Worm (Caenorhabditis elegans) whole organism, young adult: Measurements from ENCODE around the gene C47E8.11.

ENCODE experiments used
- ceh-27 ChIP-seq: fragments of 200-800 bp; sonication (Bioruptor generic); optimal IDR thresholded peaks from 2 replicates; lab custom pipeline; 2018; ENCODE audit warnings: mild to moderate bottlenecking, missing genetic modification characterization, moderate library complexity, missing compliant biosample characterization
- lin-54 ChIP-seq: fragments of 200-800 bp; sonication (Bioruptor generic); optimal IDR thresholded peaks from 2 replicates; lab custom pipeline; 2018; ENCODE audit warnings: mild to moderate bottlenecking, missing genetic modification characterization, missing compliant biosample characterization

Gene C47E8.11

ce11 chrV:14736851-14737250 lies 48.4 kb downstream of the C47E8.11 start, which contains the start of gene Y50E8A.5:
Gene Y50E8A.5, minus strand, starts transcription at chrV:14736951.
- TF ChIP-seq ceh-27 (GFP tag; lab: Kevin White, UChicago) (no peak), lin-54 (no peak)
